Fruit fly (Drosophila melanogaster) whole organism: Measurements from ENCODE around the gene up.

Experiments
- CG8478 ChIP-seq: fragments of >200 bp; optimal IDR thresholded peaks from 2 replicates; lab custom pipeline; 2018; ENCODE audit warnings: inconsistent platforms
- Dll ChIP-seq: fragments of >200 bp; optimal IDR thresholded peaks from 2 replicates; lab custom pipeline; 2017
- psq ChIP-seq: fragments of >200 bp; optimal IDR thresholded peaks from 2 replicates; lab custom pipeline; 2017

DNA sequence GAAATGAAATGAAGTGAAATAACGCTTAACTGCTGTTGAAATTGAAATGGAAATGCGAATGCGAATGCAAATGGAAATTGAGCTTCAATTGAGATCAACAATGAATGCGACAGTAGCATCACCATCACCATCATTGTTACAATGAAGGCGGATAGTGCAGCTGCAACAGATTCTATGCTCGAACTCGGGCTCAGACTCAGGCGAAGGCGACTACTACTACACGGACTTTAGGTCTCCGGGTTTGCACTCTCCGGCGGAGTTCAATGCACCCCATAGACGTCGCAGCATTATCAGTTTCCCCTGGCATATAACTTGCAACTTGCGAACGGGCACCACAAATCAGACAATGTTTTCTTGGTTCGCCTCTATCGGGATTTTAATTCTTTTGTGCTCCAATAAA lies 46.4 kb upstream of the up start:
- TF ChIP-seq psq (lab: Kevin White, UChicago) (no peak), CG8478 (lab: Kevin White, UChicago) (no peak), Dll (lab: Kevin White, UChicago) (no peak)
